Worm (Caenorhabditis elegans) whole organism, L1 larva: Measurements from ENCODE around the gene emg-1.

ENCODE experiments used
- Y116A8C.19 ChIP-seq: sonication (generic microtip); optimal IDR thresholded peaks from 2 replicates; lab custom pipeline; 2016; ENCODE audit warnings: missing compliant biosample characterization, missing genetic modification characterization, borderline replicate concordance
- ama-1 ChIP-seq: fragments of 150-350 bp; optimal IDR thresholded peaks from 2 replicates; lab custom pipeline; 2014
- ces-1 ChIP-seq: fragments of 150-350 bp; optimal IDR thresholded peaks from 2 replicates; lab custom pipeline; 2014; ENCODE audit warnings: missing biosample characterization, missing genetic modification reagents, missing genetic modification characterization
- dpl-1 ChIP-seq, 3 experiments: fragments of 150-350 bp in 2 of 3; sonication (generic microtip) in 1 of 3; optimal IDR thresholded peaks; 2 replicates each; lab custom pipeline; 2014 to 2017; ENCODE audit warnings: missing biosample characterization in 3 of 3, missing genetic modification characterization in 3 of 3, missing genetic modification reagents in 3 of 3
- fkh-8 ChIP-seq: sonication (generic microtip); optimal IDR thresholded peaks from 2 replicates; lab custom pipeline; 2016; ENCODE audit warnings: mild to moderate bottlenecking, missing genetic modification characterization, missing compliant biosample characterization
- nhr-11 ChIP-seq: fragments of 150-350 bp; optimal IDR thresholded peaks from 2 replicates; lab custom pipeline; 2014; ENCODE audit warnings: missing biosample characterization, missing genetic modification characterization
- nhr-237 ChIP-seq: fragments of 150-350 bp; optimal IDR thresholded peaks from 2 replicates; lab custom pipeline; 2014; ENCODE audit warnings: missing biosample characterization, missing genetic modification characterization
- nhr-76 ChIP-seq: sonication (generic microtip); optimal IDR thresholded peaks from 2 replicates; lab custom pipeline; 2017; ENCODE audit warnings: missing biosample characterization, missing genetic modification characterization
- skn-1 ChIP-seq: fragments of 150-350 bp; optimal IDR thresholded peaks from 2 replicates; lab custom pipeline; 2014; ENCODE audit warnings: missing biosample characterization, missing genetic modification characterization
- unc-86 ChIP-seq: sonication (generic microtip); optimal IDR thresholded peaks from 2 replicates; lab custom pipeline; 2016; ENCODE audit warnings: missing genetic modification characterization, missing compliant biosample characterization
- xbp-1 ChIP-seq: sonication (generic microtip); optimal IDR thresholded peaks from 2 replicates; lab custom pipeline; 2016; ENCODE audit warnings: missing genetic modification characterization, missing compliant biosample characterization

ce11 chrIII:10600138-10600626 is 49.1 kb upstream of the emg-1 start, which contains the start of gene epg-6:
- TF ChIP-seq nhr-76 (tag; lab: Kevin White, UChicago) = no peak
- TF ChIP-seq ama-1 (lab: Kevin White, UChicago) = no peak
- no peak for TF ChIP-seq unc-86 (tag; lab: Kevin White, UChicago)
- no peak for TF ChIP-seq nhr-237
- no peak for TF ChIP-seq skn-1 (tag; lab: Kevin White, UChicago)
- TF ChIP-seq dpl-1 (GFP tag; optimal IDR thresholded peaks at IDR 0.05; lab: Kevin White, UChicago) = no peak
- no peak for TF ChIP-seq Y116A8C.19 (tag; lab: Kevin White, UChicago)
- no peak for TF ChIP-seq xbp-1
- TF ChIP-seq fkh-8 (tag; lab: Kevin White, UChicago) = no peak
- TF ChIP-seq ces-1 (GFP tag; lab: Kevin White, UChicago) = no peak
- TF ChIP-seq nhr-11 = no peak
